Worm (Caenorhabditis elegans) whole organism, early embryonic: ENCODE measurements around the gene R09F10.8.

Source experiments
- aly-1 ChIP-seq: sonication (generic microtip); optimal IDR thresholded peaks from 2 replicates; lab custom pipeline; 2016; ENCODE audit warnings: missing genetic modification characterization, missing compliant biosample characterization
- ama-1 ChIP-seq: fragments of 150-350 bp; optimal IDR thresholded peaks from 2 replicates; lab custom pipeline; 2014
- ceh-13 ChIP-seq: fragments of 200-800 bp; sonication (Bioruptor generic); optimal IDR thresholded peaks from 2 replicates; lab custom pipeline; 2018; ENCODE audit warnings: mild to moderate bottlenecking, missing genetic modification characterization, missing compliant biosample characterization
- ets-7 ChIP-seq: sonication (generic microtip); optimal IDR thresholded peaks from 2 replicates; lab custom pipeline; 2016; ENCODE audit warnings: missing genotype, missing genetic modification characterization, missing compliant biosample characterization
- flt-1 ChIP-seq: fragments of 200-800 bp; sonication (Bioruptor generic); IDR thresholded peaks from 2 replicates; pipeline ENCODE4 v1.3.6; 2022; ENCODE audit warnings: missing genetic modification characterization, missing compliant biosample characterization
- hmbx-1 ChIP-seq: sonication (generic microtip); optimal IDR thresholded peaks from 2 replicates; lab custom pipeline; 2016; ENCODE audit warnings: mild to moderate bottlenecking, missing genetic modification characterization, missing compliant biosample characterization
- hmg-4 ChIP-seq: fragments of 200-800 bp; sonication (Bioruptor generic); optimal IDR thresholded peaks from 2 replicates; lab custom pipeline; 2018; ENCODE audit warnings: mild to moderate bottlenecking, missing genetic modification characterization, missing compliant biosample characterization
- hnd-1 ChIP-seq: sonication (generic microtip); optimal IDR thresholded peaks from 2 replicates; lab custom pipeline; 2016; ENCODE audit warnings: missing genetic modification characterization, missing compliant biosample characterization
- tra-4 ChIP-seq: sonication (generic microtip); optimal IDR thresholded peaks from 2 replicates; lab custom pipeline; 2017; ENCODE audit warnings: missing genetic modification characterization, missing compliant biosample characterization

- TF ChIP-seq hmg-4 (GFP tag; lab: Kevin White, UChicago) (no peak), ets-7 (tag; lab: Kevin White, UChicago) (no peak), ceh-13 (GFP tag; lab: Kevin White, UChicago) (no peak), hnd-1 (tag; lab: Kevin White, UChicago) (no peak), ama-1 (lab: Kevin White, UChicago) (no peak), aly-1 (tag; lab: Kevin White, UChicago) (no peak), flt-1 (GFP tag; lab: Robert Waterston, UW) (no peak), hmbx-1 (tag; lab: Kevin White, UChicago) (no peak), tra-4 (tag; lab: Kevin White, UChicago) (no peak)
Measured at ce11 chrX:8350984-8351383, 24.7 kb upstream of the R09F10.8 start, which contains the start of gene npr-28.
